Fruit fly (Drosophila melanogaster): ENCODE measurements around the gene dsh.

dsh gene

dm6 chrX:11367783-11368509, 12.3 kb downstream of the dsh start, which contains the start of the genes hop and Tim8:
Gene hop (minus strand): TSS chrX:11368098.
Gene Tim8 (plus strand): TSS chrX:11368445.
- TF ChIP-seq achi (GFP tag; optimal IDR thresholded peaks at IDR 0.05) (peak; percentile 66), Eip78C (GFP tag) (peak; percentile 8), fkh (GFP tag; optimal IDR thresholded peaks at IDR 0.05) (peak; percentile 76), CG11294 (GFP tag; IDR thresholded peaks at IDR 0.05) (no peak)

- TF ChIP-seq fd85E (GFP tag; optimal IDR thresholded peaks at IDR 0.05) (no peak), fkh (GFP tag; optimal IDR thresholded peaks at IDR 0.05) (peak; percentile 35), CG1621 (tag; optimal IDR thresholded peaks at IDR 0.05) (peak; percentile 67), CG32006 (GFP tag; optimal IDR thresholded peaks at IDR 0.05) (no peak), vri (GFP tag; optimal IDR thresholded peaks at IDR 0.05) (no peak), CG34406 (GFP tag; optimal IDR thresholded peaks at IDR 0.05) (no peak), Eip78C (GFP tag) (peak; percentile 67)
Observed at dm6 chrX:11369374-11369773, 13.7 kb downstream of the dsh start, which contains the start of gene dlg1. Gene dlg1 (plus strand): TSS chrX:11369665.

dm6 chrX:11370792-11371191, 15.1 kb downstream of the dsh start:
- no peak for TF ChIP-seq CG11902 (GFP tag; optimal IDR thresholded peaks at IDR 0.05)
- TF ChIP-seq Sox102F (GFP tag; optimal IDR thresholded peaks at IDR 0.05) = no peak
- no peak for TF ChIP-seq acj6 (GFP tag; optimal IDR thresholded peaks at IDR 0.05)
- no peak for TF ChIP-seq CG31627 (GFP tag; optimal IDR thresholded peaks at IDR 0.05)
- TF ChIP-seq Ets96B (tag; optimal IDR thresholded peaks at IDR 0.05) = peak; percentile 1
- no peak for TF ChIP-seq CG11762 (GFP tag; optimal IDR thresholded peaks at IDR 0.05; ENCODE audit: insufficient read depth)
- peak; percentile 65 for TF ChIP-seq CG15336 (GFP tag; IDR thresholded peaks at IDR 0.05)
- TF ChIP-seq dac (GFP tag; optimal IDR thresholded peaks at IDR 0.05) = no peak
- peak; percentile 0 for TF ChIP-seq esn (GFP tag; optimal IDR thresholded peaks at IDR 0.05)
- TF ChIP-seq CG6163 (GFP tag; IDR thresholded peaks at IDR 0.05) = peak; percentile 54; the same call in 1 of the 3 replicates
- TF ChIP-seq CG11294 (GFP tag; IDR thresholded peaks at IDR 0.05) = 0 out of 2 replicates have a peak, but pooled peaks have one; percentile 30
- peak; percentile 27 for TF ChIP-seq CG32006 (GFP tag; optimal IDR thresholded peaks at IDR 0.05)
- no peak for TF ChIP-seq CG8632 (GFP tag; optimal IDR thresholded peaks at IDR 0.05)
- TF ChIP-seq spab (GFP tag; optimal IDR thresholded peaks at IDR 0.05) = no peak
- peak; percentile 35; the same call in 1 of the 3 replicates for TF ChIP-seq CG8119 (GFP tag; IDR thresholded peaks at IDR 0.05)
- TF ChIP-seq Sox14 (GFP tag; optimal IDR thresholded peaks at IDR 0.05) = no peak
- TF ChIP-seq dsx (GFP tag; optimal IDR thresholded peaks at IDR 0.05; ENCODE audit: poor library complexity, severe bottlenecking) = peak; percentile 45
- TF ChIP-seq CG4318 (GFP tag; optimal IDR thresholded peaks at IDR 0.05) = no peak
- no peak for TF ChIP-seq Hr38 (GFP tag; optimal IDR thresholded peaks at IDR 0.05)
- TF ChIP-seq achi (GFP tag; optimal IDR thresholded peaks at IDR 0.05) = no peak
- TF ChIP-seq CG7368 (GFP tag; optimal IDR thresholded peaks at IDR 0.05) = no peak
- TF ChIP-seq CG10631 (GFP tag; optimal IDR thresholded peaks at IDR 0.05) = peak; percentile 18
- TF ChIP-seq CG3919 (GFP tag; optimal IDR thresholded peaks at IDR 0.05) = no peak
- TF ChIP-seq Blimp-1 (GFP tag; optimal IDR thresholded peaks at IDR 0.05) = no peak
- TF ChIP-seq svp (GFP tag) = peak; percentile 52
- TF ChIP-seq Eip78C (GFP tag) = peak; percentile 81
- TF ChIP-seq CG6792 (GFP tag; optimal IDR thresholded peaks at IDR 0.05) = no peak
- peak; percentile 15 for TF ChIP-seq Eip75B (GFP tag; optimal IDR thresholded peaks at IDR 0.05)
- TF ChIP-seq eg (GFP tag; IDR thresholded peaks at IDR 0.05) = peak; percentile 74; the same call in 2 of the 3 replicates
- TF ChIP-seq CG6854 (GFP tag; optimal IDR thresholded peaks at IDR 0.05) = no peak
- TF ChIP-seq Gug (GFP tag; IDR thresholded peaks at IDR 0.05) = peak; percentile 60
- peak; percentile 10 for TF ChIP-seq CG10669 (GFP tag; optimal IDR thresholded peaks at IDR 0.05)
- TF ChIP-seq net (GFP tag; optimal IDR thresholded peaks at IDR 0.05) = peak; percentile 6
- TF ChIP-seq ss (GFP tag; optimal IDR thresholded peaks at IDR 0.05) = no peak
- TF ChIP-seq vri (GFP tag; optimal IDR thresholded peaks at IDR 0.05) = no peak
